Fruit fly (Drosophila melanogaster) whole organism, prepupa: ENCODE data around the gene CG12768.

Experiments
- Blimp-1 ChIP-seq: fragments of 200-800 bp; sonication (Bioruptor generic); optimal IDR thresholded peaks from 3 replicates; lab custom pipeline; 2017; ENCODE audit warnings: missing biosample characterization, missing genetic modification characterization, mild to moderate bottlenecking, moderate library complexity, missing genetic modification reagents
- CG10631 ChIP-seq: fragments of 200-800 bp; sonication (Bioruptor generic); optimal IDR thresholded peaks from 2 replicates; lab custom pipeline; 2016; ENCODE audit warnings: missing biosample characterization, missing genetic modification characterization
- CG11294 ChIP-seq: fragments of 200-800 bp; sonication (Bioruptor generic); IDR thresholded peaks from 2 replicates; pipeline ENCODE4 v1.3.6; 2022; ENCODE audit warnings: missing biosample characterization, missing genetic modification characterization
- CG15336 ChIP-seq: fragments of 200-800 bp; sonication (Bioruptor generic); IDR thresholded peaks from 2 replicates; pipeline ENCODE4 v1.3.6; 2022; ENCODE audit warnings: missing biosample characterization, missing genetic modification characterization
- CG1621 ChIP-seq: fragments of 200-800 bp; sonication (Bioruptor generic); optimal IDR thresholded peaks from 3 replicates; lab custom pipeline; 2018; ENCODE audit warnings: missing biosample characterization, mild to moderate bottlenecking, missing genetic modification characterization
- CG31627 ChIP-seq: fragments of 200-800 bp; sonication (Bioruptor generic); optimal IDR thresholded peaks from 3 replicates; lab custom pipeline; 2016; ENCODE audit warnings: missing biosample characterization, missing genetic modification characterization
- CG34406 ChIP-seq: fragments of 200-800 bp; sonication (Bioruptor generic); optimal IDR thresholded peaks from 3 replicates; lab custom pipeline; 2016; ENCODE audit warnings: missing biosample characterization, missing genetic modification characterization
- CG3919 ChIP-seq: fragments of 200-800 bp; sonication (Bioruptor generic); optimal IDR thresholded peaks from 3 replicates; lab custom pipeline; 2016; ENCODE audit warnings: missing biosample characterization, missing genetic modification characterization
- CG4318 ChIP-seq: fragments of 200-800 bp; sonication (Bioruptor generic); optimal IDR thresholded peaks from 3 replicates; lab custom pipeline; 2017; ENCODE audit warnings: missing biosample characterization, mild to moderate bottlenecking, missing genetic modification characterization
- CG6792 ChIP-seq: fragments of 200-800 bp; sonication (Bioruptor generic); optimal IDR thresholded peaks from 3 replicates; lab custom pipeline; 2016; ENCODE audit warnings: missing biosample characterization, missing genetic modification characterization
- CG6854 ChIP-seq: fragments of 200-800 bp; sonication (Bioruptor generic); optimal IDR thresholded peaks from 2 replicates; lab custom pipeline; 2017; ENCODE audit warnings: missing biosample characterization, mild to moderate bottlenecking, missing genetic modification characterization
- CG8119 ChIP-seq: fragments of 200-800 bp; sonication (Bioruptor generic); IDR thresholded peaks from 3 replicates; pipeline ENCODE4 v1.3.6; 2022; ENCODE audit warnings: missing biosample characterization, missing genetic modification characterization
- CG8319 ChIP-seq: fragments of 200-800 bp; sonication (Bioruptor generic); optimal IDR thresholded peaks from 3 replicates; lab custom pipeline; 2016; ENCODE audit warnings: missing biosample characterization, missing genetic modification characterization
- CG9139 ChIP-seq: fragments of 200-800 bp; sonication (Bioruptor generic); optimal IDR thresholded peaks from 3 replicates; lab custom pipeline; 2017; ENCODE audit warnings: missing biosample characterization, mild to moderate bottlenecking, missing genetic modification characterization
- Eip75B ChIP-seq: fragments of 200-800 bp; sonication (Bioruptor generic); optimal IDR thresholded peaks from 3 replicates; lab custom pipeline; 2016; ENCODE audit warnings: missing biosample characterization, missing genetic modification characterization
- Eip78C ChIP-seq: fragments of 200-800 bp; sonication (Bioruptor generic); peaks from one replicate; lab custom pipeline; 2016; ENCODE audit warnings: missing biosample characterization, missing genetic modification characterization
- Eip93F ChIP-seq: fragments of 200-800 bp; sonication (Bioruptor generic); optimal IDR thresholded peaks from 2 replicates; lab custom pipeline; 2016; ENCODE audit warnings: missing biosample characterization, mild to moderate bottlenecking, missing genetic modification characterization
- Ets21C ChIP-seq: fragments of 200-800 bp; sonication (Bioruptor generic); optimal IDR thresholded peaks from 3 replicates; lab custom pipeline; 2016; ENCODE audit warnings: missing biosample characterization, missing genetic modification characterization
- Ets96B ChIP-seq: fragments of 200-800 bp; optimal IDR thresholded peaks from 2 replicates; lab custom pipeline; 2019; ENCODE audit warnings: missing biosample characterization, mild to moderate bottlenecking, missing genetic modification characterization, moderate library complexity
- Hr4 ChIP-seq: fragments of 200-800 bp; sonication (Bioruptor generic); optimal IDR thresholded peaks from 3 replicates; lab custom pipeline; 2016; ENCODE audit warnings: missing biosample characterization, missing genetic modification characterization
- Lpt ChIP-seq: fragments of 200-800 bp; sonication (Bioruptor generic); optimal IDR thresholded peaks from 3 replicates; lab custom pipeline; 2016; ENCODE audit warnings: missing biosample characterization, missing genetic modification characterization
- Met ChIP-seq: fragments of 200-800 bp; sonication (Bioruptor generic); optimal IDR thresholded peaks from 3 replicates; lab custom pipeline; 2016; ENCODE audit warnings: missing biosample characterization, missing genetic modification characterization
- OdsH ChIP-seq: fragments of 200-800 bp; sonication (Bioruptor generic); optimal IDR thresholded peaks from 3 replicates; lab custom pipeline; 2016; ENCODE audit warnings: missing biosample characterization, missing genetic modification characterization
- Smox ChIP-seq: fragments of 200-800 bp; sonication (Bioruptor generic); optimal IDR thresholded peaks from 3 replicates; lab custom pipeline; 2016; ENCODE audit warnings: missing biosample characterization, missing genetic modification characterization
- Sox102F ChIP-seq: fragments of 200-800 bp; sonication (Bioruptor generic); optimal IDR thresholded peaks from 2 replicates; lab custom pipeline; 2016; ENCODE audit warnings: missing biosample characterization, mild to moderate bottlenecking, missing genetic modification characterization
- Sox14 ChIP-seq: fragments of 200-800 bp; sonication (Bioruptor generic); optimal IDR thresholded peaks from 3 replicates; lab custom pipeline; 2016; ENCODE audit warnings: missing biosample characterization, missing genetic modification characterization
- Sox15 ChIP-seq: fragments of 200-800 bp; sonication (Bioruptor generic); optimal IDR thresholded peaks from 3 replicates; lab custom pipeline; 2016; ENCODE audit warnings: missing biosample characterization, missing genetic modification characterization
- acj6 ChIP-seq: fragments of 200-800 bp; sonication (Bioruptor generic); optimal IDR thresholded peaks from 3 replicates; lab custom pipeline; 2016; ENCODE audit warnings: missing biosample characterization, missing genetic modification characterization
- cyc ChIP-seq: fragments of 200-800 bp; sonication (Bioruptor generic); optimal IDR thresholded peaks from 3 replicates; lab custom pipeline; 2016; ENCODE audit warnings: missing biosample characterization, missing genetic modification characterization
- dac ChIP-seq: fragments of 200-800 bp; sonication (Bioruptor generic); optimal IDR thresholded peaks from 2 replicates; lab custom pipeline; 2017; ENCODE audit warnings: missing biosample characterization, mild to moderate bottlenecking, missing genetic modification characterization
- eg ChIP-seq: fragments of 200-800 bp; sonication (Bioruptor generic); IDR thresholded peaks from 3 replicates; pipeline ENCODE4 v1.3.6; 2022; ENCODE audit warnings: missing biosample characterization, missing genetic modification characterization
- esn ChIP-seq: fragments of 200-800 bp; sonication (Bioruptor generic); optimal IDR thresholded peaks from 2 replicates; lab custom pipeline; 2016; ENCODE audit warnings: missing biosample characterization, mild to moderate bottlenecking, missing genetic modification characterization, moderate library complexity
- fd59A ChIP-seq: fragments of 200-800 bp; sonication (Bioruptor generic); optimal IDR thresholded peaks from 2 replicates; lab custom pipeline; 2017; ENCODE audit warnings: missing biosample characterization, mild to moderate bottlenecking, missing genetic modification characterization, missing genetic modification reagents
- fkh ChIP-seq: fragments of 200-800 bp; sonication (Bioruptor generic); optimal IDR thresholded peaks from 3 replicates; lab custom pipeline; 2017; ENCODE audit warnings: missing biosample characterization, mild to moderate bottlenecking, missing genetic modification characterization, moderate library complexity
- lz ChIP-seq: fragments of 200-800 bp; sonication (Bioruptor generic); optimal IDR thresholded peaks from 3 replicates; lab custom pipeline; 2016; ENCODE audit warnings: missing biosample characterization, missing genetic modification characterization
- spab ChIP-seq: fragments of 200-800 bp; sonication (Bioruptor generic); optimal IDR thresholded peaks from 2 replicates; lab custom pipeline; 2017; ENCODE audit warnings: missing biosample characterization, mild to moderate bottlenecking, missing genetic modification characterization, missing genetic modification reagents
- ss ChIP-seq, 2 experiments: fragments of 200-800 bp; sonication (Bioruptor generic); optimal IDR thresholded peaks; 2 replicates in 1 of 2; 3 replicates in 1 of 2; lab custom pipeline; 2017 to 2018; ENCODE audit warnings: mild to moderate bottlenecking in 2 of 2, missing biosample characterization in 2 of 2, missing genetic modification characterization in 2 of 2, moderate library complexity in 1 of 2
- svp ChIP-seq: fragments of 200-800 bp; sonication (Bioruptor generic); peaks from one replicate; lab custom pipeline; 2016; ENCODE audit warnings: missing biosample characterization, missing genetic modification characterization
- topi ChIP-seq: fragments of 200-800 bp; sonication (Bioruptor generic); optimal IDR thresholded peaks from 3 replicates; lab custom pipeline; 2016; ENCODE audit warnings: missing biosample characterization, missing genetic modification characterization
- vri ChIP-seq: fragments of 200-800 bp; sonication (Bioruptor generic); optimal IDR thresholded peaks from 3 replicates; lab custom pipeline; 2016; ENCODE audit warnings: missing biosample characterization, mild to moderate bottlenecking, missing genetic modification characterization

Gene CG12768

dm6 chr3L:22945264-22945941 lies 35.1 kb downstream of the CG12768 start, which contains the start of gene Mes2:
Mes2 (plus strand) TSS chr3L:22945657.
- TF ChIP-seq eg (GFP tag; lab: Robert Waterston, UW): no peak
- no peak for TF ChIP-seq CG8119 (GFP tag; lab: Robert Waterston, UW)
- no peak for TF ChIP-seq Sox14
- TF ChIP-seq Eip75B (GFP tag; lab: Kevin White, UChicago): no peak
- TF ChIP-seq acj6 (GFP tag; lab: Kevin White, UChicago): no peak
- no peak for TF ChIP-seq Smox
- no peak for TF ChIP-seq CG34406 (GFP tag; lab: Kevin White, UChicago)
- no peak for TF ChIP-seq dac (GFP tag; lab: Kevin White, UChicago)
- no peak for TF ChIP-seq CG11294 (GFP tag; lab: Robert Waterston, UW)
- TF ChIP-seq Hr4 (GFP tag; lab: Kevin White, UChicago): no peak
- peak; percentile 8 for TF ChIP-seq Eip78C (GFP tag; lab: Kevin White, UChicago)
- no peak for TF ChIP-seq Eip93F (GFP tag; lab: Kevin White, UChicago)
- TF ChIP-seq Ets21C: no peak
- TF ChIP-seq CG4318: no peak
- no peak for TF ChIP-seq Lpt (GFP tag; lab: Kevin White, UChicago)
- TF ChIP-seq svp (GFP tag; lab: Kevin White, UChicago): peak; percentile 75
- peak; percentile 9 for TF ChIP-seq CG9139 (GFP tag; lab: Kevin White, UChicago)
- TF ChIP-seq CG3919 (GFP tag; lab: Kevin White, UChicago): no peak
- peak; percentile 38 for TF ChIP-seq CG1621 (tag; lab: Kevin White, UChicago)
- TF ChIP-seq OdsH: no peak
- TF ChIP-seq Ets96B (tag; lab: Kevin White, UChicago): no peak
- no peak for TF ChIP-seq CG6792
- TF ChIP-seq vri (GFP tag; lab: Kevin White, UChicago): no peak
- no peak for TF ChIP-seq spab (GFP tag; lab: Kevin White, UChicago)
- TF ChIP-seq CG8319 (GFP tag; lab: Kevin White, UChicago): no peak
- no peak for TF ChIP-seq lz (GFP tag; lab: Kevin White, UChicago)
- no peak for TF ChIP-seq Met
- TF ChIP-seq fkh: no peak
- no peak for TF ChIP-seq CG31627 (GFP tag; lab: Kevin White, UChicago)
- peak; percentile 88 for TF ChIP-seq CG6854 (GFP tag; lab: Kevin White, UChicago)
- TF ChIP-seq esn (GFP tag; lab: Kevin White, UChicago): no peak
- TF ChIP-seq ss (GFP tag; optimal IDR thresholded peaks at IDR 0.05; lab: Kevin White, UChicago): no peak
- no peak for TF ChIP-seq Sox102F
- TF ChIP-seq Sox15 (GFP tag; lab: Kevin White, UChicago): no peak
- TF ChIP-seq CG15336 (GFP tag; lab: Robert Waterston, UW): no peak
- no peak for TF ChIP-seq cyc
- TF ChIP-seq topi (GFP tag; lab: Kevin White, UChicago): no peak
- TF ChIP-seq Blimp-1 (GFP tag; lab: Kevin White, UChicago): peak; percentile 65
- TF ChIP-seq fd59A: no peak

dm6 chr3L:22947993-22948954 lies 38.0 kb downstream of the CG12768 start:
- TF ChIP-seq fkh (peak; percentile 68), vri (GFP tag; lab: Kevin White, UChicago) (peak; percentile 3), lz (GFP tag; lab: Kevin White, UChicago) (no peak), Met (no peak), Eip78C (GFP tag; lab: Kevin White, UChicago) (peak; percentile 37), svp (GFP tag; lab: Kevin White, UChicago) (peak; percentile 82), CG10631 (no peak)
